Worm (Caenorhabditis elegans) whole organism, L1 larva: ENCODE measurements around the gene srw-15.

Experiments used
- aha-1 ChIP-seq: fragments of 150-350 bp; optimal IDR thresholded peaks from 2 replicates; lab custom pipeline; 2014; ENCODE audit warnings: missing biosample characterization, missing genetic modification characterization
- aly-2 ChIP-seq: fragments of 150-350 bp; optimal IDR thresholded peaks from 2 replicates; lab custom pipeline; 2014; ENCODE audit warnings: missing biosample characterization, missing genetic modification characterization
- efl-3 ChIP-seq: fragments of 200-800 bp; sonication (Bioruptor generic); optimal IDR thresholded peaks from 2 replicates; lab custom pipeline; 2018; ENCODE audit warnings: mild to moderate bottlenecking, missing genetic modification characterization, missing compliant biosample characterization
- mep-1 ChIP-seq: fragments of 150-350 bp; optimal IDR thresholded peaks from 2 replicates; lab custom pipeline; 2014; ENCODE audit warnings: missing biosample characterization, missing genetic modification characterization
- nhr-76 ChIP-seq: sonication (generic microtip); optimal IDR thresholded peaks from 2 replicates; lab custom pipeline; 2017; ENCODE audit warnings: missing biosample characterization, missing genetic modification characterization
- ztf-11 ChIP-seq, 2 experiments: sonication (generic microtip); optimal IDR thresholded peaks; 2 replicates each; lab custom pipeline; 2016 to 2017; ENCODE audit warnings: missing genetic modification characterization in 2 of 2, missing biosample characterization in 1 of 2, missing compliant biosample characterization in 1 of 2

DNA sequence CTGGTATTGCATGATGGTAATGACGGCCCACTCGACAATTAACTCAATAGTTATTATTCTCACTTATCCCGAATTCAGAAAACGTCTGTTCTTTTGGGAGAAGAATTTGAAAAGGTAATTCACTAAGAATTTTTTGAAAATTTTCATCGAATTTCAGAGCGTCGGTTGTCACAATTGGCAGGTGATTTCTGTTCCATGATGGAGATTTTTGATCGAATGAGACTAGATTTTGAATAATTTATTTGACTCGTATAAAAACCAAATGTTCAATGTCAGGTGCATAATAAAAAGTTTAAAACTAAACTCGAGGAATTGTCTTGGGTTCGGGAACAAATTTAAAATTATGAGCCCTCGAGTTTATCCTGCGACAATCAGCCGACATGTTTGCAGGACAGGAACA is 13.6 kb upstream of the srw-15 start, which contains the start of gene sri-25:
- TF ChIP-seq mep-1 (tag; lab: Kevin White, UChicago) (no peak), nhr-76 (no peak), aly-2 (tag; lab: Kevin White, UChicago) (no peak), aha-1 (no peak), ztf-11 (tag; optimal IDR thresholded peaks at IDR 0.05; lab: Kevin White, UChicago) (no peak), efl-3 (GFP tag; lab: Kevin White, UChicago) (no peak)
